Worm (Caenorhabditis elegans) whole organism, dauer: ENCODE data around the gene ZC239.22.
"Not testable (repeated sequence)": the region's sequence is repeated elsewhere in the genome, so short reads cannot be mapped to it uniquely, and the experiment has no call there.

ENCODE experiments used
- unc-62 ChIP-seq: sonication (generic microtip); optimal IDR thresholded peaks from 2 replicates; lab custom pipeline; 2017; ENCODE audit warnings: missing biosample characterization, missing genetic modification reagents, missing genetic modification characterization

Gene ZC239.22

DNA sequence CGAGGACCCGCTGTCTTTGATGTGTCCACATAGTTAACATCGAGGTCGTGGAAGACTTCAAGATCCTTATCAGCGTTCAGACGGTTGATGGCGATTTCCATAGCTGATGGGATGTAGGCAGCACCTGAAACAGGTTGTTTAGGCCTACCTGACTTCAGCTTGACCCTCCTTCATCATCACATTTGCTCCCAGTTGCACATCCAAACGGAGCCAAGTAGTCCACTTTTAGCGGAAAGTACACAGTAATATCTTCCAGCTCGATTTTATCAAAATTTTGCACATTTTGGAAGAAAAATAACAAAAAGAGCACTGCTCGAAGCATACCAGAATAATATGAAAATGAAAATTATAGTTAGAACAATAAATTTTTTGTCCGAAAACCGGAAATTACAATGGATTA lies 23.7 kb downstream of the ZC239.22 start, which contains the start of gene gcy-15:
TSS of gene gcy-15 (minus strand) at position 101 of the 400 bp plus-strand sequence.
- TF ChIP-seq unc-62 (GFP tag; lab: Kevin White, UChicago) = no peak

DNA sequence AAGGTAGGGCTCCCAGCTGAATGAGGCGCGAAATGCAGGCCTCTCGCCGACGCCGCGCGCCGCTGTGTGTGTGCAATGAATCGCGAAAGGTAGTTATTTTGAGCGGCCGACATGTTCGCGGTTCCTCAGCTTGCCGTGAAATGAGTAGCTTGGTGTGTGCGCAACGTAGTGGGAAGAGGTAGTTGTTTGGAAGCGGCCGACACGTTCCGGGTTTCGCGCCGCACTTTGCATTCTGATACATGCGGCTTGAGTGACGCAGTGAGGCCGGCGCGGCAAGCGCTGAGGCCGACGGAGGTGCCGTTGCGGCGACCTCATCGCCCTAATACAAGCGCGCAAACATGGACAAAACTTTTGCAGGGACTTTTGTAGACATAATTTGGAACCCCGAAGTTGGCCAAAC lies 24.9 kb downstream of the ZC239.22 start:
- TF ChIP-seq unc-62 (GFP tag; lab: Kevin White, UChicago) = no peak

DNA sequence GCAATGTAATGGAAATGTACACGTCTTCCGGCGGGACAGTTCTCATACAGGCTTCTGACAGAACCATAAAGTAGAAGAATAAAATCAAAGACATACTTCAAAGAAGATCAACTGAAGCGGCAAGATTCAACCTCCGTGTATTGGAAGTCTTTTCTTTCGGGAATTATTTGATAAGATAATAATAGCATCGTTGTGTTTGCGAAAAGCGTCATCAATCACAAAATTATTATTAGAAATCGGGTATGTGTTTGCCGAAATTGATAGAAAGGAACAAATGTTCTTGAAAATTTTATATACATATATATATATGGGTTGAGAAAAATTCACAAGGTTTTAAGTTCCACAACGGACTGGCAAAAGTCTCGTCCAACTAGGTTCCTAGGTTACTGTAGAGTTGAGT lies 29.1 kb downstream of the ZC239.22 start, which contains the start of gene Y27F2A.9:
TSS of gene Y27F2A.9 (minus strand) at position 101 of the 400 bp plus-strand sequence.
- not testable (repeated sequence) for TF ChIP-seq unc-62 (GFP tag; lab: Kevin White, UChicago)

DNA sequence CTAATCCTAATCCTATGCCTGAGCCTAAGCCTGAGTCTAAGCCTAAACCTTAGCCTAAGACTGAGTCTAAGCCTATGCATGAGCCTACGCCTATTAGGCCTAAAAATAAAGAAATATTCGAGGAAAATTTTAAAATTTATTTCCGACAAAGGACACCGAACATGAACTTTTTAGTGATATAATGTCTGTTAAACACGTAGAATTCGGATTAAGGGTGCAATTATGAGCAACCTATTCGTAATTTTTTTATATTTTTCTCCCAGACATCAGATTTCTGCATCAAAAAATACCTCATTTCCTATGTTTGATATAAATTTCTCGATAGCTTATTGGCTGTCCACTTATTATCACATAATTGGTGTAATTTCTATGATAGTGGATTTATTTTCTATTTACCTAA lies 31.6 kb downstream of the ZC239.22 start, which contains the start of gene Y27F2A.11:
TSS of gene Y27F2A.11 (plus strand) at position 301 of the 400 bp plus-strand sequence.
- not testable (repeated sequence) for TF ChIP-seq unc-62 (GFP tag; lab: Kevin White, UChicago)

DNA sequence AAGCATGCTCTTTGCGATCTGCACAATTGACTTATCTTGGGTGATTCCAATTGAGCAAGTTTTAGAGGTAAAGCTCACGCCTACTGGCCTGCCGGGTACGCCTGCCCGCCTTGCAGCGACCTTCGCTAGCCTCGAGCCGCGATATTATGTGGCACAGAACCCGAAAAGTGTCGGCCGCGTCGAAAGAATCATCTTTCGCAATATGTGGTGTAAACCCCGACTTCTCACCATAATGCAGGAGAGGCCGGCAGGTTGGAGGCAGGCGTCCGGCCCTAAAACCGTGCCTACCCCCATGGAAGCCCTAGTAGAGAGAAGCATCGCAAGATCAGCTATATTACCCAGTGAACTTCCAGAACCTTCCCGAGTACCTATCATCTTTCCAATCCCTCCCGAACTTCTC lies 34.8 kb downstream of the ZC239.22 start:
- TF ChIP-seq unc-62 (GFP tag; lab: Kevin White, UChicago) = no peak

DNA sequence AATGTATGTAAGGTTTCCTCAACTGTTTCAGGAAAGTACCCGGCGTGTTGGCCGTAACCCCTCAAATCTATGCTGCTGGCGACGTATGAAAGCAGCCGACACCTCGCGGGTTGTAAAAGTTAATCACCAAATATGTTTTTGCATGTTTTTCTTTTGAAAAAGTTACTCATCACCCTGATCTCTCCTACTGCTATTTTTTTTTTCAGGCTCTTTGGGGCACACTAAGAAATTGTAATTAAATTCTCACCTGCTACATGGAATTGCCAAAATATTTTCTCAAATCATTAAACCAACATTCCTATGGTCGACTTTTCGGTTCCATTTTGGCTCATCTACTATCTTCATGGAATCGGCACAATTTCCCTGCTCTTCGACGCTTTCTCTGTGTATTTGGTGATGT lies 35.8 kb downstream of the ZC239.22 start, which contains the start of gene sri-78:
TSS of gene sri-78 (plus strand) at position 301 of the 400 bp plus-strand sequence.
- TF ChIP-seq unc-62 (GFP tag; lab: Kevin White, UChicago) = not testable (repeated sequence)

DNA sequence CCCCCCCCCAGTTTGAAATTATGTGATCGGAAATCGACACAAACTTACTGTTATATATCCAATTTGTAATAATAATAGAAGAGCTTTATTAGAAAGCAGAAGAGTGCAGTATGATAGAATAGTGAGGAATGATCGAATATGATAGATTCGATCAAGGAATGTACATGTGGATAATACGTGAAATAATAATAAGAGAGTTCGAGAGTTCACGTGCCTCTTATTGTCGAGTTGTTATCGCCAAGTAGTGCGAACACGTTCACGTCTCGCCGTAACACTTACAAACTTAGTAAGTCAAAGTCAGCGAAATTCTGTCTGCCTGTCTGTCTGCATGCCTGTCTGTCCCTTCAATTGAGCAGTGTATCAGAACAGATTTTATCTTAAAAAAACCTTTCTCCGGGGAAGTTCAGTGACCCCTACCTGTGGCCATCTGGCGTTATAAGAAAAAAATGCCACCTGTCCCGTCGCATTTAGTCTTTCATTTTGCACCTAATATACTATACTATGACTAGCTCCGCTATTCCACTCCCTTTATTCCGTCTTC lies 37.3 kb downstream of the ZC239.22 start, which contains the start of the genes Y27F2A.6 and Y27F2A.8:
TSS of gene Y27F2A.6 (minus strand) at position 101 of the 541 bp plus-strand sequence.
TSS of gene Y27F2A.8 (plus strand) at position 491 of the 541 bp plus-strand sequence.
- not testable (repeated sequence) for TF ChIP-seq unc-62 (GFP tag; lab: Kevin White, UChicago)

DNA sequence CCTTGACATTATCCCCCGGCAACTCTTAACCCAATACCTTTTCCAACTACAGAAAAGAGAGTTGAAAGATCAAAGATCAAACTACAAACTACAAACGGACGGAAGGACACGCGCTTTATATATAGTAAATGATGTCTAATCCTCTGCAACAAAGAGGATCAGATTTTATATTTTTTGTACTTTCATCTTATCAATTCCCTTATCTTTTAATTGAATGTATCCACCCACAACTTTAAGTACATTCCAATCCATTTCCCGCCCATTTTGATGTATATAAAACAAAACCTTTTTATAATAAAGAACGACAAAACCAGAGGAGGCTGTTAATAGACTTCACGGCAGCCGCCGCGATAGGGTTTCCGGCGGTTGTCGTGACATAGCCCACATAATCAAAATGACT lies 43.0 kb downstream of the ZC239.22 start, which contains the start of gene sri-40:
TSS of gene sri-40 (plus strand) at position 301 of the 400 bp plus-strand sequence.
- TF ChIP-seq unc-62 (GFP tag; lab: Kevin White, UChicago) = not testable (repeated sequence)

DNA sequence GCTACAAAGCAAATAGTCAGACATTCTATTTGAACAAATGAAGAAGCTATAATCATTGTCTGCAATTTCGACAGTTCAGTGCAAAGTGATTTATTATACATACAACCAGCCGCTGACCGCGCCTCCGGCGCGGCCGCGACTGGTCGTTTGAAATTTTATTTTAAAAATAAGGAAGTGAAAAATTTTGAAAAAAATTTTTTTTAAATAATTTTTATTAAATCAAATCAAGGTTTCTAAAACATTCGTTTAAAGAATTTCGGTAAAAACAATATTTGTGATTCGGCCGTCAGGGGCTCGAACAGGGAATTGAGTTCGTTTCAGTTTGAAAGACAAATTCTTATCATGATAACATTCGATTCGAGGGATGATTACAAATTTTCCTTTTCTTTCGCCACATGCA lies 48.4 kb downstream of the ZC239.22 start, which contains the start of gene Y27F2A.10:
TSS of gene Y27F2A.10 (minus strand) at position 101 of the 400 bp plus-strand sequence.
- no peak for TF ChIP-seq unc-62 (GFP tag; lab: Kevin White, UChicago)

DNA sequence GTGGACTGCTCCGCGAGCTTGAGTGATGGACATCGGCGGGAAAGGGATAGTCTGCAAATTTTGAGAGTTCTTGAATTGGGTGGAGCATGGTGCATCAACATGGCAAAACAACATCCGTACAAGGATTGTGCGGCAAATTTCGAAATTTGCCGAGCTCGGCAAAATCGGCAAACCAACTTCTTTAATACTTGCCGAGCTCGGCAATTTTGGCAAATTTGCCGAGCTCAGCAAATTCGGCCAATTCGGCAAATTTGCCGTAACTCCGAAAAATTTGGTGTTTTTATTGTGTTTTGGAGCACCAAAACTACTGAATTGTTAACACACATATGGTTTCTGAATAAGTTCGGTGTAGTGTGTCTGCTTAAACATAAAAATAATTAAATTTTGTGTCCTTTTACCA lies 50.5 kb downstream of the ZC239.22 start, which contains the start of gene fbxc-55:
TSS of gene fbxc-55 (minus strand) at position 101 of the 400 bp plus-strand sequence.
- TF ChIP-seq unc-62 (GFP tag; lab: Kevin White, UChicago) = no peak
